Worm (Caenorhabditis elegans) whole organism, L3 larva: Measurements from ENCODE around the gene T04F3.1.
A peak's percentile ranks its signal among the peaks of the same experiment; 100 is the strongest.

Experiments
- ZK546.5 ChIP-seq: sonication (generic microtip); optimal IDR thresholded peaks from 2 replicates; lab custom pipeline; 2017; ENCODE audit warnings: missing biosample characterization, missing genetic modification characterization
- aly-2 ChIP-seq: fragments of 150-350 bp; optimal IDR thresholded peaks from 2 replicates; lab custom pipeline; 2014; ENCODE audit warnings: missing biosample characterization, missing genetic modification characterization
- ama-1 ChIP-seq: fragments of 150-350 bp; optimal IDR thresholded peaks from 2 replicates; lab custom pipeline; 2018
- ceh-16 ChIP-seq: sonication (generic microtip); optimal IDR thresholded peaks from 2 replicates; lab custom pipeline; 2017; ENCODE audit warnings: missing biosample characterization, missing genetic modification characterization
- ceh-82 ChIP-seq: fragments of 150-350 bp; optimal IDR thresholded peaks from 2 replicates; lab custom pipeline; 2014; ENCODE audit warnings: missing biosample characterization, missing genetic modification characterization
- ceh-9 ChIP-seq: sonication (generic microtip); optimal IDR thresholded peaks from 2 replicates; lab custom pipeline; 2018; ENCODE audit warnings: missing biosample characterization, missing genetic modification characterization
- daf-12 ChIP-seq: fragments of 150-350 bp; optimal IDR thresholded peaks from 2 replicates; lab custom pipeline; 2014; ENCODE audit warnings: missing biosample characterization, missing genetic modification reagents, missing genetic modification characterization
- egl-27 ChIP-seq: sonication (generic microtip); optimal IDR thresholded peaks from 4 replicates; lab custom pipeline; 2017; ENCODE audit warnings: missing biosample characterization, missing genetic modification reagents, missing genetic modification characterization
- egl-5 ChIP-seq: fragments of 150-350 bp; optimal IDR thresholded peaks from 2 replicates; lab custom pipeline; 2017; ENCODE audit warnings: missing biosample characterization, missing genetic modification reagents, missing genetic modification characterization, inconsistent platforms
- elt-1 ChIP-seq: fragments of 150-350 bp; optimal IDR thresholded peaks from 2 replicates; lab custom pipeline; 2014; ENCODE audit warnings: missing biosample characterization, missing genetic modification characterization
- elt-2 ChIP-seq: sonication (generic microtip); optimal IDR thresholded peaks from 2 replicates; lab custom pipeline; 2016; ENCODE audit warnings: missing genetic modification reagents, mild to moderate bottlenecking, missing genetic modification characterization, missing compliant biosample characterization
- elt-3 ChIP-seq, 3 experiments: fragments of 150-350 bp in 1 of 3; sonication (generic microtip) in 2 of 3; optimal IDR thresholded peaks; 2 replicates in 2 of 3; 4 replicates in 1 of 3; lab custom pipeline; 2014 to 2017; ENCODE audit warnings: missing biosample characterization in 3 of 3, missing genetic modification characterization in 3 of 3
- fkh-10 ChIP-seq: sonication (generic microtip); optimal IDR thresholded peaks from 2 replicates; lab custom pipeline; 2017; ENCODE audit warnings: missing biosample characterization, missing genetic modification reagents, missing genetic modification characterization
- fkh-2 ChIP-seq: fragments of 150-350 bp; optimal IDR thresholded peaks from 2 replicates; lab custom pipeline; 2014; ENCODE audit warnings: missing biosample characterization, missing genetic modification reagents, missing genetic modification characterization
- hmg-11 ChIP-seq: sonication (generic microtip); optimal IDR thresholded peaks from 2 replicates; lab custom pipeline; 2016; ENCODE audit warnings: missing genetic modification characterization, missing compliant biosample characterization
- jun-1 ChIP-seq: fragments of 150-350 bp; optimal IDR thresholded peaks from 2 replicates; lab custom pipeline; 2014; ENCODE audit warnings: missing biosample characterization, missing genetic modification reagents, missing genetic modification characterization
- lin-15B ChIP-seq: fragments of 150-350 bp; optimal IDR thresholded peaks from 2 replicates; lab custom pipeline; 2014; ENCODE audit warnings: missing biosample characterization, missing genetic modification characterization
- lin-39 ChIP-seq: fragments of 150-350 bp; optimal IDR thresholded peaks from 2 replicates; lab custom pipeline; 2018; ENCODE audit warnings: missing biosample characterization, missing genetic modification reagents, missing genetic modification characterization
- mdl-1 ChIP-seq: fragments of 150-350 bp; optimal IDR thresholded peaks from 2 replicates; lab custom pipeline; 2014; ENCODE audit warnings: missing biosample characterization, missing genetic modification characterization
- mml-1 ChIP-seq: fragments of 150-350 bp; sonication (generic microtip); optimal IDR thresholded peaks from 3 replicates; lab custom pipeline; 2014; ENCODE audit warnings: missing biosample characterization, missing genetic modification characterization
- nfya-1 ChIP-seq: sonication (generic microtip); optimal IDR thresholded peaks from 2 replicates; lab custom pipeline; 2017; ENCODE audit warnings: missing genetic modification characterization, mild to moderate bottlenecking, missing compliant biosample characterization, antibody characterized with exemption, moderate library complexity; ENCODE audit not compliant: insufficient read depth
- nhr-11 ChIP-seq: fragments of 150-350 bp; optimal IDR thresholded peaks from 2 replicates; lab custom pipeline; 2014; ENCODE audit warnings: missing biosample characterization, missing genetic modification characterization
- nhr-23 ChIP-seq: fragments of 150-350 bp; optimal IDR thresholded peaks from 2 replicates; lab custom pipeline; 2014; ENCODE audit warnings: missing biosample characterization, missing genetic modification reagents, missing genetic modification characterization
- nhr-237 ChIP-seq: fragments of 150-350 bp; optimal IDR thresholded peaks from 2 replicates; lab custom pipeline; 2014; ENCODE audit warnings: missing biosample characterization, missing genetic modification characterization
- nhr-25 ChIP-seq: sonication (generic microtip); optimal IDR thresholded peaks from 2 replicates; lab custom pipeline; 2017; ENCODE audit warnings: missing biosample characterization, missing genetic modification characterization
- nhr-28 ChIP-seq: fragments of 150-350 bp; optimal IDR thresholded peaks from 2 replicates; lab custom pipeline; 2014; ENCODE audit warnings: missing biosample characterization, missing genetic modification characterization
- nhr-43 ChIP-seq: sonication (generic microtip); optimal IDR thresholded peaks from 2 replicates; lab custom pipeline; 2016; ENCODE audit warnings: mild to moderate bottlenecking, missing genetic modification characterization, missing compliant biosample characterization; ENCODE audit not compliant: poor library complexity, severe bottlenecking
- nhr-77 ChIP-seq: fragments of 150-350 bp; optimal IDR thresholded peaks from 2 replicates; lab custom pipeline; 2014; ENCODE audit warnings: missing biosample characterization, missing genetic modification characterization
- pqm-1 ChIP-seq: fragments of 150-350 bp; optimal IDR thresholded peaks from 2 replicates; lab custom pipeline; 2017; ENCODE audit warnings: missing biosample characterization, missing genetic modification characterization, inconsistent platforms
- sea-2 ChIP-seq: fragments of 150-350 bp; sonication (generic microtip); optimal IDR thresholded peaks from 4 replicates; lab custom pipeline; 2014; ENCODE audit warnings: missing biosample characterization, missing genetic modification reagents, missing genetic modification characterization
- skn-1 ChIP-seq: fragments of 150-350 bp; optimal IDR thresholded peaks from 2 replicates; lab custom pipeline; 2014; ENCODE audit warnings: missing biosample characterization, missing genetic modification characterization
- snpc-4 ChIP-seq: fragments of 150-350 bp; optimal IDR thresholded peaks from 2 replicates; lab custom pipeline; 2014; ENCODE audit warnings: missing biosample characterization, missing genetic modification characterization
- unc-39 ChIP-seq: sonication (generic microtip); optimal IDR thresholded peaks from 4 replicates; lab custom pipeline; 2017; ENCODE audit warnings: missing biosample characterization, missing genetic modification characterization
- unc-62 ChIP-seq: fragments of 150-350 bp; sonication (generic microtip); optimal IDR thresholded peaks from 4 replicates; lab custom pipeline; 2014; ENCODE audit warnings: missing biosample characterization, missing genetic modification reagents, missing genetic modification characterization
- ztf-11 ChIP-seq: fragments of 150-350 bp; optimal IDR thresholded peaks from 2 replicates; lab custom pipeline; 2014; ENCODE audit warnings: missing biosample characterization, missing genetic modification characterization
- ztf-4 ChIP-seq: fragments of 150-350 bp; optimal IDR thresholded peaks from 2 replicates; lab custom pipeline; 2014; ENCODE audit warnings: missing biosample characterization, missing genetic modification characterization

T04F3.1 gene

DNA sequence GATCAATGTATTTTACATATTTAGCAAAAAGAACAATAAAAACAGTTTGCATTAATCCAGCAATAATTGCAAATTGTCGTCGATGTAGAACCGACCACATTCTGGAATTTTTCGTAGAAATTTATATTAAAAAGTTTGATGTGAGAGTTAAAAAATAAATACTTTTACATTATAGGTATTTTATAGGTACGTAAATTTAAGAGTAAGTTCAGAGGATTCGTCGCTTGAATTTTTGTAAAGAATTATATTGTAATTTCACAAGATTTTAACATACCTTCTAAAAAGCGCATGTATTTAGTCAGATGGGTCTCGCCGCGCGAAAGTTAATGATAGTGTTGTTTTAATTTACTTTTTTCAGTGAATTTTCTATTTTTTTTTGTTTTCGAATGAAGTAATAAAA, 9.8 kb upstream of the T04F3.1 start, which contains the start of gene rhr-2:
Gene rhr-2, minus strand, starts transcription at position 101 of the 400 bp plus-strand sequence.
- TF ChIP-seq ztf-4 (no peak), hmg-11 (tag; lab: Kevin White, UChicago) (no peak), egl-5 (no peak), ama-1 (lab: Kevin White, UChicago) (no peak), nhr-28 (no peak), nhr-25 (tag; lab: Kevin White, UChicago) (no peak), sea-2 (GFP tag; lab: Kevin White, UChicago) (no peak), aly-2 (no peak), ceh-16 (no peak), fkh-10 (GFP tag; lab: Kevin White, UChicago) (no peak), fkh-2 (tag; lab: Kevin White, UChicago) (no peak), lin-15B (tag; lab: Kevin White, UChicago) (no peak), snpc-4 (tag; lab: Kevin White, UChicago) (no peak), nhr-237 (no peak), nhr-43 (tag; lab: Kevin White, UChicago) (no peak), unc-62 (GFP tag; lab: Kevin White, UChicago) (no peak), elt-3 (tag; optimal IDR thresholded peaks at IDR 0.05; lab: Kevin White, UChicago) (no peak), egl-27 (tag; lab: Kevin White, UChicago) (no peak), nhr-77 (tag; lab: Kevin White, UChicago) (no peak), jun-1 (no peak)

DNA sequence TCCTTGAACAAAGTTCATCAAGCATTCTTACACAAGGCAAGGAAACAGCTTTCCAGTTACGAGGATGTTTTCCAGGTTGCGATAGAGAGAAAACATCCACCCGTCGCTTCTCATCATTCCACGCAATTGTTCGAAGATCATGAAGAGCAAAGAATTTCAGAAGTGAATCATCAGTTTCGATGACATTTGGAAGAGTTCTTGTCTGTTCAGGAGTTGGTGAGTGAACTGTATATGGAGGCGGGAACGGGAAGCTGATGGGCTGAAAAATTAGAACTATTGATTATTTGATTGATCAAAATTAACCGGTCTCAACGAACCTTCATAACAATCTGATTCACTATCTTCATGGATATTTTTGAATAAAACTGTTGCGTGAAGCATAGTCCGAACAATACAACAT, 7.8 kb upstream of the T04F3.1 start:
- TF ChIP-seq unc-39 (tag; lab: Kevin White, UChicago) (no peak), fkh-2 (tag; lab: Kevin White, UChicago) (no peak)

DNA sequence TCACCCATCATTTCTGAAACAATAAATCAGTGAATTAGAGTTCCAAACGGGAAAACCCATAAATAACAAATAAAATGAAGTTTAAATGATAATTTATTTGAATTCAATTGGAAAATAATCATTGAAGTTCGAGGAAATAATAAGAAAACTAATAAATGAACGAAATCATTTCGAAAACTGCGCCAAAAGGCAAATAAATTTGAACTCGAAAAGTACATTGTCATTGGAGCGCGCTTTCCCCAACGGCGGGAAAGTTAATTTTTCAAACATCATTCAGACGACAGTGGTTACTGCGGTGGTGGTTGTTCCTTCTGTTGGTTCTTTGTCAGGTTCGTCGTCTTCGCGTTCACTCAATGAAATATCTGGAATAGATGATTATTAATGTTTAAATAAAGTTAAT, 6.4 kb upstream of the T04F3.1 start, which contains the start of gene npp-22:
Gene npp-22, minus strand, starts transcription at position 13 of the 400 bp plus-strand sequence.
- TF ChIP-seq egl-27 (tag; lab: Kevin White, UChicago) (no peak), ceh-9 (tag; lab: Kevin White, UChicago) (no peak), aly-2 (no peak), lin-15B (tag; lab: Kevin White, UChicago) (peak; percentile 80), nhr-77 (tag; lab: Kevin White, UChicago) (no peak), skn-1 (tag; lab: Kevin White, UChicago) (no peak), nfya-1 (peak; percentile 67), elt-1 (no peak), ama-1 (lab: Kevin White, UChicago) (no peak), nhr-25 (tag; lab: Kevin White, UChicago) (peak; percentile 50), lin-39 (tag; lab: Kevin White, UChicago) (no peak), snpc-4 (tag; lab: Kevin White, UChicago) (peak; percentile 69), egl-5 (peak; percentile 42), elt-2 (tag; lab: Kevin White, UChicago) (peak; percentile 10), ztf-11 (tag; lab: Kevin White, UChicago) (no peak), ceh-82 (no peak), nhr-11 (tag; lab: Kevin White, UChicago) (no peak), hmg-11 (tag; lab: Kevin White, UChicago) (no peak), daf-12 (tag; lab: Kevin White, UChicago) (peak; percentile 51), fkh-2 (tag; lab: Kevin White, UChicago) (no peak), mdl-1 (tag; lab: Kevin White, UChicago) (no peak), sea-2 (GFP tag; lab: Kevin White, UChicago) (no peak), nhr-23 (tag; lab: Kevin White, UChicago) (peak; percentile 73)

DNA sequence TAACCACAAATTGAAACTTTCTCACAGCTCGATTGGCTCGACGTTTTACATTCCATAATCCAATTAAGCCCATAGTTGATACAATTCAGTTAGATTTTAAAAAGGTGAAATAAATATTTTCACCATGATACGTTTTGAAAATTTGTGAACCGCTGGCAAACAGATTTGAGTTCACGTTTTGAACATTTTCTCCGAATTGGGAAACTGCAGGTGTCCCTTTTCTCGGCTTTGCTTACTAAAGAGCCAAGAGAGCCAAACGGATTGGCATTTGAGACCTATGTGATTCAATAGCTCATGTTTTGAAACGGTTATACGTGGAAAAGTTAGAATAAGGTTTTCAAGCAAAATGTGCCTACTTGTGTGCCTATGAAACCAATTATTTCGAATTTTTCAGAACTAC, 3.0 kb upstream of the T04F3.1 start, which contains the start of gene spe-42:
Gene spe-42, minus strand, starts transcription at position 101 of the 400 bp plus-strand sequence.
- no peak for TF ChIP-seq sea-2 (GFP tag; lab: Kevin White, UChicago)
- TF ChIP-seq fkh-10 (GFP tag; lab: Kevin White, UChicago), result no peak
- no peak for TF ChIP-seq ztf-11 (tag; lab: Kevin White, UChicago)
- no peak for TF ChIP-seq pqm-1 (tag; lab: Kevin White, UChicago)
- TF ChIP-seq skn-1 (tag; lab: Kevin White, UChicago), result no peak
- no peak for TF ChIP-seq mml-1 (tag; lab: Kevin White, UChicago)
- no peak for TF ChIP-seq elt-3 (tag; optimal IDR thresholded peaks at IDR 0.05; lab: Kevin White, UChicago)
- TF ChIP-seq snpc-4 (tag; lab: Kevin White, UChicago), result no peak
- TF ChIP-seq nhr-77 (tag; lab: Kevin White, UChicago), result no peak
- TF ChIP-seq hmg-11 (tag; lab: Kevin White, UChicago), result no peak
- TF ChIP-seq ZK546.5 (tag; lab: Kevin White, UChicago), result no peak
- no peak for TF ChIP-seq unc-39 (tag; lab: Kevin White, UChicago)
- TF ChIP-seq, all 47 proteins: peak for 0
